Fruit fly (Drosophila melanogaster) S2 (cell line): ENCODE results near the gene CG10011.

Experiments used
- CG8478 ChIP-seq: fragments of >200 bp; optimal IDR thresholded peaks from 2 replicates; lab custom pipeline; 2018
- CTCF ChIP-seq, 2 experiments: fragments of >200 bp; optimal IDR thresholded peaks; 2 replicates each; lab custom pipeline; 2018

DNA sequence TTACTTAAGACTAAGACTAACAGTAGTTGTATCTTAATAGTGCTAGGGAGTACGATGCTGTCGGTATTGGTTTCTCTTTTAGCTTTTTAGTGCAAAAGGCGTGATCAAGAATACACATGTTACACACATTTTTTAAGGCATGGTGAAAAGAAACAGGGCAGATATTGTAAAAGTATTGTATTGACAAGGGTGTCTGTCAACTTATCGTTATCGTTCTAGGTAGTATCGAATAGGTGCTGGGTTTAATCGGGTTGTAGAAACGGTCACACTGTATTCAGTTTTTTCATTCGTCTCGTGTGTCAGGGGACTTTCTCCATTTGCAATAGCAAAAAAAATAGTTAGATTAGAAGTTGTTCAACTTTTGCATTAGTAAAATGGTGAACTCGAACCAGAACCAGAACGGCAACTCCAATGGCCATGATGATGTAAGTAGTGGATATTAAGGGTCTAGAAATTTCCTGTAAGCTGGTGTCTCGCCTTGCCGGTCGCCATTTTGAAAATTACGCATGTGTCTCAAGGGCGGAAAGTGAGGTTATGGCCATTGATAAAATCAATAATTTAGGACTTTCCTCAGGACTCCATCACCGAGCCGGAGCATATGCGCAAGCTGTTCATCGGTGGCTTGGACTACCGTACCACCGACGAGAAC is 34.6 kb downstream of the CG10011 start:
- no peak for TF ChIP-seq CG8478 (lab: Kevin White, UChicago)
- no peak for TF ChIP-seq CTCF (optimal IDR thresholded peaks at IDR 0.05; lab: Kevin White, UChicago)
